Worm (Caenorhabditis elegans) whole organism, L1 larva: Measurements from ENCODE around the gene rrp-1.

Source experiments
- C34B4.2 ChIP-seq: sonication (generic microtip); optimal IDR thresholded peaks from 2 replicates; lab custom pipeline; 2017; ENCODE audit warnings: mild to moderate bottlenecking, missing genetic modification characterization, missing compliant biosample characterization
- aha-1 ChIP-seq: fragments of 150-350 bp; optimal IDR thresholded peaks from 2 replicates; lab custom pipeline; 2014; ENCODE audit warnings: missing biosample characterization, missing genetic modification characterization
- alr-1 ChIP-seq: fragments of 200-800 bp; sonication (Bioruptor generic); optimal IDR thresholded peaks from 2 replicates; lab custom pipeline; 2018; ENCODE audit warnings: borderline replicate concordance, mild to moderate bottlenecking, missing genetic modification characterization, missing compliant biosample characterization
- ceh-8 ChIP-seq: fragments of 200-800 bp; sonication (Bioruptor generic); optimal IDR thresholded peaks from 2 replicates; lab custom pipeline; 2018; ENCODE audit warnings: mild to moderate bottlenecking, missing genetic modification characterization, moderate library complexity, missing compliant biosample characterization
- ces-1 ChIP-seq: fragments of 150-350 bp; optimal IDR thresholded peaks from 2 replicates; lab custom pipeline; 2014; ENCODE audit warnings: missing biosample characterization, missing genetic modification reagents, missing genetic modification characterization
- dpl-1 ChIP-seq, 3 experiments: fragments of 150-350 bp in 2 of 3; sonication (generic microtip) in 1 of 3; optimal IDR thresholded peaks; 2 replicates each; lab custom pipeline; 2014 to 2017; ENCODE audit warnings: missing biosample characterization in 3 of 3, missing genetic modification characterization in 3 of 3, missing genetic modification reagents in 3 of 3
- dsc-1 ChIP-seq: sonication (generic microtip); optimal IDR thresholded peaks from 2 replicates; lab custom pipeline; 2016; ENCODE audit warnings: mild to moderate bottlenecking, missing genetic modification characterization, missing compliant biosample characterization
- efl-1 ChIP-seq, 4 experiments: fragments of 150-350 bp; optimal IDR thresholded peaks in 3 of 4; peaks in 1 of 4; 1 replicate in 1 of 4; 2 replicates in 3 of 4; lab custom pipeline; 2014; ENCODE audit warnings: missing biosample characterization in 2 of 4, missing genetic modification characterization in 2 of 4, missing genetic modification reagents in 2 of 4
- efl-3 ChIP-seq: fragments of 200-800 bp; sonication (Bioruptor generic); optimal IDR thresholded peaks from 2 replicates; lab custom pipeline; 2018; ENCODE audit warnings: mild to moderate bottlenecking, missing genetic modification characterization, missing compliant biosample characterization
- elt-2 ChIP-seq: sonication (generic microtip); optimal IDR thresholded peaks from 2 replicates; lab custom pipeline; 2016; ENCODE audit warnings: missing genetic modification characterization, mild to moderate bottlenecking, inconsistent platforms, missing compliant biosample characterization, missing genetic modification reagents
- elt-3 ChIP-seq, 6 experiments: fragments of 150-350 bp in 1 of 6; sonication (generic microtip); optimal IDR thresholded peaks; 2 replicates each; lab custom pipeline; 2017 to 2018; ENCODE audit warnings: missing biosample characterization in 6 of 6, missing genetic modification characterization in 6 of 6, inconsistent platforms in 1 of 6
- ets-5 ChIP-seq: fragments of 200-800 bp; sonication (Bioruptor generic); IDR thresholded peaks from 2 replicates; pipeline ENCODE4 v1.3.6; 2022; ENCODE audit warnings: missing genetic modification characterization, missing compliant biosample characterization
- fkh-10 ChIP-seq: sonication (generic microtip); optimal IDR thresholded peaks from 2 replicates; lab custom pipeline; 2017; ENCODE audit warnings: missing biosample characterization, missing genetic modification reagents, missing genetic modification characterization
- fkh-4 ChIP-seq: sonication (generic microtip); optimal IDR thresholded peaks from 2 replicates; lab custom pipeline; 2016; ENCODE audit warnings: missing compliant biosample characterization, missing genetic modification characterization, borderline replicate concordance
- hlh-17 ChIP-seq: fragments of 200-800 bp; sonication (Bioruptor generic); optimal IDR thresholded peaks from 2 replicates; lab custom pipeline; 2018; ENCODE audit warnings: missing genetic modification characterization, mild to moderate bottlenecking, missing compliant biosample characterization, moderate library complexity, borderline replicate concordance
- hlh-4 ChIP-seq: sonication (generic microtip); optimal IDR thresholded peaks from 2 replicates; lab custom pipeline; 2016; ENCODE audit warnings: mild to moderate bottlenecking, missing genetic modification characterization, missing compliant biosample characterization
- isw-1 ChIP-seq: fragments of 200-800 bp; sonication (Bioruptor generic); IDR thresholded peaks from 2 replicates; pipeline ENCODE4 v1.3.6; 2022; ENCODE audit warnings: missing genetic modification characterization, missing compliant biosample characterization
- jun-1 ChIP-seq: fragments of 150-350 bp; optimal IDR thresholded peaks from 2 replicates; lab custom pipeline; 2014; ENCODE audit warnings: missing biosample characterization, missing genetic modification reagents, missing genetic modification characterization
- lin-14 ChIP-seq: fragments of 200-800 bp; sonication (Bioruptor generic); optimal IDR thresholded peaks from 2 replicates; lab custom pipeline; 2018; ENCODE audit warnings: mild to moderate bottlenecking, missing genetic modification characterization, moderate library complexity, missing compliant biosample characterization
- lin-39 ChIP-seq: fragments of 150-350 bp; optimal IDR thresholded peaks from 2 replicates; lab custom pipeline; 2014; ENCODE audit warnings: missing biosample characterization, missing genetic modification reagents, missing genetic modification characterization
- mdl-1 ChIP-seq, 2 experiments: fragments of 150-350 bp; optimal IDR thresholded peaks; 2 replicates each; lab custom pipeline; 2014 to 2017; ENCODE audit warnings: missing biosample characterization in 2 of 2, missing genetic modification characterization in 2 of 2, inconsistent platforms in 1 of 2
- mep-1 ChIP-seq: fragments of 150-350 bp; optimal IDR thresholded peaks from 2 replicates; lab custom pipeline; 2014; ENCODE audit warnings: missing biosample characterization, missing genetic modification characterization
- nhr-47 ChIP-seq: sonication (generic microtip); optimal IDR thresholded peaks from 2 replicates; lab custom pipeline; 2016; ENCODE audit warnings: mild to moderate bottlenecking, missing genetic modification characterization, moderate library complexity, missing compliant biosample characterization
- nhr-71 ChIP-seq: sonication (generic microtip); optimal IDR thresholded peaks from 2 replicates; lab custom pipeline; 2016; ENCODE audit warnings: mild to moderate bottlenecking, missing genetic modification characterization, moderate library complexity, missing compliant biosample characterization
- nhr-77 ChIP-seq: fragments of 150-350 bp; optimal IDR thresholded peaks from 2 replicates; lab custom pipeline; 2014; ENCODE audit warnings: missing biosample characterization, missing genetic modification characterization
- nhr-84 ChIP-seq: sonication (generic microtip); optimal IDR thresholded peaks from 2 replicates; lab custom pipeline; 2017; ENCODE audit warnings: missing biosample characterization, missing genetic modification characterization
- nhr-85 ChIP-seq: sonication (generic microtip); peaks from one replicate; lab custom pipeline; 2016; ENCODE audit warnings: missing genetic modification characterization, inconsistent platforms, missing compliant biosample characterization
- snpc-4 ChIP-seq: fragments of 150-350 bp; optimal IDR thresholded peaks from 2 replicates; lab custom pipeline; 2014; ENCODE audit warnings: missing biosample characterization, missing genetic modification characterization
- snu-23 ChIP-seq: sonication (generic microtip); optimal IDR thresholded peaks from 2 replicates; lab custom pipeline; 2016; ENCODE audit warnings: missing genetic modification characterization, missing compliant biosample characterization
- sptf-1 ChIP-seq: fragments of 150-350 bp; optimal IDR thresholded peaks from 2 replicates; lab custom pipeline; 2014; ENCODE audit warnings: missing biosample characterization, missing genetic modification characterization
- sup-37 ChIP-seq: fragments of 200-800 bp; sonication (Bioruptor generic); optimal IDR thresholded peaks from 2 replicates; lab custom pipeline; 2018; ENCODE audit warnings: mild to moderate bottlenecking, missing genetic modification characterization, missing compliant biosample characterization
- tlp-1 ChIP-seq: fragments of 150-350 bp; optimal IDR thresholded peaks from 2 replicates; lab custom pipeline; 2014; ENCODE audit warnings: missing biosample characterization, missing genetic modification characterization
- unc-30 ChIP-seq: sonication (generic microtip); optimal IDR thresholded peaks from 2 replicates; lab custom pipeline; 2017; ENCODE audit warnings: missing biosample characterization, missing genetic modification characterization
- unc-62 ChIP-seq: fragments of 150-350 bp; optimal IDR thresholded peaks from 2 replicates; lab custom pipeline; 2014; ENCODE audit warnings: missing biosample characterization, missing genetic modification reagents, missing genetic modification characterization
- unc-98 ChIP-seq: fragments of 200-800 bp; sonication (Bioruptor generic); IDR thresholded peaks from 2 replicates; pipeline ENCODE4 v1.3.6; 2022; ENCODE audit warnings: missing genetic modification characterization, missing compliant biosample characterization
- xbp-1 ChIP-seq: sonication (generic microtip); optimal IDR thresholded peaks from 2 replicates; lab custom pipeline; 2016; ENCODE audit warnings: missing genetic modification characterization, missing compliant biosample characterization
- zag-1 ChIP-seq: fragments of 150-350 bp; optimal IDR thresholded peaks from 2 replicates; lab custom pipeline; 2014; ENCODE audit warnings: missing biosample characterization, missing genetic modification characterization
- zip-4 ChIP-seq: fragments of 200-800 bp; sonication (Bioruptor generic); optimal IDR thresholded peaks from 2 replicates; lab custom pipeline; 2018; ENCODE audit warnings: mild to moderate bottlenecking, missing genetic modification characterization, moderate library complexity, missing compliant biosample characterization
- ztf-11 ChIP-seq, 2 experiments: sonication (generic microtip); optimal IDR thresholded peaks; 2 replicates each; lab custom pipeline; 2016 to 2017; ENCODE audit warnings: missing genetic modification characterization in 2 of 2, missing biosample characterization in 1 of 2, missing compliant biosample characterization in 1 of 2

The rrp-1 gene

ce11 chrIV:9976284-9976683 is 5.8 kb downstream of the rrp-1 start, which contains the start of gene C47E12.14:
C47E12.14 (minus strand) TSS chrIV:9976384.
- TF ChIP-seq snpc-4, result no peak
- no peak for TF ChIP-seq sptf-1 (tag; lab: Kevin White, UChicago)
- no peak for TF ChIP-seq dpl-1 (GFP tag; optimal IDR thresholded peaks at IDR 0.05; lab: Kevin White, UChicago)
- TF ChIP-seq hlh-17 (GFP tag; lab: Kevin White, UChicago), result no peak
- no peak for TF ChIP-seq isw-1 (GFP tag; lab: Robert Waterston, UW)
- no peak for TF ChIP-seq xbp-1 (tag; lab: Kevin White, UChicago)
- no peak for TF ChIP-seq unc-30 (tag; lab: Kevin White, UChicago)
- no peak for TF ChIP-seq sup-37 (GFP tag; lab: Kevin White, UChicago)
- no peak for TF ChIP-seq unc-98
- TF ChIP-seq nhr-47 (tag; lab: Kevin White, UChicago), result no peak
- TF ChIP-seq fkh-4, result no peak

DNA sequence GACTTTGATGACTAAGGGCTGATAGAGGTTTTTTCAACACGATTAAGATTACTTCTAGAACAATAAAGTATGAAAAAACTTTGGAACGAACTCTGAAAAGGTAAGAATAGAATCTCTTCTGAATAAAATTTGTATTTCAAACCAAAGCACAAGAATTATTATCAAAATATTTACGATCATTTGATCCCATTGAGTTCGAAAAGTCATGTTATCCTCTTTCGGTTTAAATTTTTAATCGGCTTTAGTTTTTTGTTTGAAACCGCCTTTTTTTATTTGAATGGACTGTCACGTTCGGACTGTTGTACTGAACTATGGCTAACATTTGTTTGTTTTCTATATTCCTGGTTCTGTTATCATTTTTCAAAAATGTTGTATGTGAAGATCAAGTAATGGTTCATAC is 7.7 kb downstream of the rrp-1 start, which contains the start of gene C47E12.9:
Gene C47E12.9, plus strand, starts transcription at position 301 of the 400 bp plus-strand sequence.
- no peak for TF ChIP-seq unc-30 (tag; lab: Kevin White, UChicago)
- TF ChIP-seq unc-62, result no peak

DNA sequence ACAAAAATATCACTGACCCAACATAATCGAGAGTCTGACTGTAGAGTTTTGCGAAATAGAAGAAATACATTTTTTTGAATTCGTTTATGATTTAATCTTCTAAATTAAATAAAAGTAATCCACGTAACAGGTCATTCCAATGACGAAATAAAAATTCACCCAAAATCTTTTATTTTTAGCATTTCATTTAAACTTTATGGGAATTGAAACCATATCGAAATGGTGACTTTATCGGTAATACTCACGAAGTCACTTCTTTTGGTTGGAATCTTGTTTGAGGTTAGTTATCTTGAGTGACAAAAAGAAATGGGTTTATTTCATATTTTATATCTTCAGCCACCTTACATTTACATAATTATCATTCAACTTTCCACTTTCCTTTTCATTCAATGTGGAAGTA is 9.4 kb downstream of the rrp-1 start, which contains the start of the genes C47E12.12 and C47E12.10:
Gene C47E12.12, minus strand, starts transcription at position 101 of the 400 bp plus-strand sequence.
Gene C47E12.10, plus strand, starts transcription at position 172 of the 400 bp plus-strand sequence.
- TF ChIP-seq snu-23 (GFP tag; lab: Kevin White, UChicago) (no peak), ets-5 (no peak), nhr-71 (no peak), mep-1 (tag; lab: Kevin White, UChicago) (no peak)

- no peak for TF ChIP-seq unc-98
- TF ChIP-seq aha-1 (tag; lab: Kevin White, UChicago), result no peak
- TF ChIP-seq sptf-1 (tag; lab: Kevin White, UChicago), result no peak
- no peak for TF ChIP-seq zag-1
- TF ChIP-seq ceh-8 (GFP tag; lab: Kevin White, UChicago), result no peak
- no peak for TF ChIP-seq elt-3 (tag; optimal IDR thresholded peaks at IDR 0.05; lab: Kevin White, UChicago)
- TF ChIP-seq nhr-85, result no peak
- no peak for TF ChIP-seq zip-4
- TF ChIP-seq mdl-1 (tag; optimal IDR thresholded peaks at IDR 0.05; lab: Kevin White, UChicago), result no peak
- TF ChIP-seq snpc-4, result no peak
- TF ChIP-seq nhr-84 (tag; lab: Kevin White, UChicago), result no peak
- no peak for TF ChIP-seq isw-1 (GFP tag; lab: Robert Waterston, UW)
- TF ChIP-seq lin-14, result no peak
Observed at ce11 chrIV:9969081-9969480, 13.0 kb downstream of the rrp-1 start, which contains the start of the genes kin-5 and C47E12.11. kin-5 (minus strand) TSS chrIV:9969181. C47E12.11 (plus strand) TSS chrIV:9969400.

- TF ChIP-seq alr-1 (tag; lab: Kevin White, UChicago) (no peak), dsc-1 (no peak), tlp-1 (tag; lab: Kevin White, UChicago) (no peak), elt-3 (tag; optimal IDR thresholded peaks at IDR 0.05; lab: Kevin White, UChicago) (no peak), ztf-11 (tag; optimal IDR thresholded peaks at IDR 0.05; lab: Kevin White, UChicago) (no peak), efl-3 (GFP tag; lab: Kevin White, UChicago) (no peak), elt-2 (tag; lab: Kevin White, UChicago) (no peak), efl-1 (optimal IDR thresholded peaks at IDR 0.05; lab: Kevin White, UChicago) (no peak), efl-1 (GFP tag; optimal IDR thresholded peaks at IDR 0.05 in 1 of 2; lab: Kevin White, UChicago) (no peak), lin-39 (tag; lab: Kevin White, UChicago) (no peak), ets-5 (no peak), hlh-4 (tag; lab: Kevin White, UChicago) (no peak), jun-1 (tag; lab: Kevin White, UChicago) (no peak), C34B4.2 (tag; lab: Kevin White, UChicago) (no peak), sup-37 (GFP tag; lab: Kevin White, UChicago) (no peak), nhr-77 (tag; lab: Kevin White, UChicago) (no peak), ces-1 (no peak), fkh-10 (GFP tag; lab: Kevin White, UChicago) (no peak)
- TF ChIP-seq, all 84 proteins: peak for 0
Observed at ce11 chrIV:9963945-9964344, 18.1 kb downstream of the rrp-1 start, which contains the start of gene T13H10.2. T13H10.2 (plus strand) TSS chrIV:9964245.
